Fruit fly (Drosophila melanogaster) whole organism, embryonic: Measurements from ENCODE around the gene Mrm2.

Experiments used
- ATbp ChIP-seq: fragments of 200-800 bp; sonication (Bioruptor generic); optimal IDR thresholded peaks from 2 replicates; lab custom pipeline; 2017; ENCODE audit warnings: missing biosample characterization, mild to moderate bottlenecking, missing genetic modification characterization, missing genetic modification reagents
- Blimp-1 ChIP-seq: fragments of 200-800 bp; sonication (Bioruptor generic); optimal IDR thresholded peaks from 3 replicates; lab custom pipeline; 2018; ENCODE audit warnings: missing biosample characterization, missing genetic modification characterization, mild to moderate bottlenecking, moderate library complexity, missing genetic modification reagents
- CG10209 ChIP-seq: fragments of 200-800 bp; sonication (Bioruptor generic); optimal IDR thresholded peaks from 3 replicates; lab custom pipeline; 2017; ENCODE audit warnings: missing biosample characterization, mild to moderate bottlenecking, missing genetic modification characterization, missing genetic modification reagents
- CG10366 ChIP-seq: fragments of 200-800 bp; sonication (Bioruptor generic); IDR thresholded peaks from 2 replicates; pipeline ENCODE4 v1.3.6; 2022; ENCODE audit warnings: missing biosample characterization, missing genetic modification characterization
- CG10654 ChIP-seq: fragments of 200-800 bp; sonication (Bioruptor generic); optimal IDR thresholded peaks from 2 replicates; lab custom pipeline; 2016; ENCODE audit warnings: missing biosample characterization, missing genetic modification characterization
- CG11085 ChIP-seq: fragments of 200-800 bp; sonication (Bioruptor generic); IDR thresholded peaks from 2 replicates; pipeline ENCODE4 v1.3.6; 2022; ENCODE audit warnings: missing biosample characterization, missing genetic modification characterization
- CG11723 ChIP-seq: fragments of 200-800 bp; sonication (Bioruptor generic); optimal IDR thresholded peaks from 2 replicates; lab custom pipeline; 2017; ENCODE audit warnings: missing biosample characterization, mild to moderate bottlenecking, missing genetic modification characterization
- CG12769 ChIP-seq: fragments of 200-800 bp; sonication (Bioruptor generic); optimal IDR thresholded peaks from 2 replicates; lab custom pipeline; 2019; ENCODE audit warnings: missing biosample characterization, mild to moderate bottlenecking, missing genetic modification characterization, moderate library complexity
- CG12942 ChIP-seq: fragments of 200-800 bp; sonication (Bioruptor generic); optimal IDR thresholded peaks from 3 replicates; lab custom pipeline; 2016; ENCODE audit warnings: missing biosample characterization, missing genetic modification characterization
- CG15479 ChIP-seq: fragments of 200-800 bp; sonication (Bioruptor generic); optimal IDR thresholded peaks from 3 replicates; lab custom pipeline; 2019; ENCODE audit warnings: missing biosample characterization, mild to moderate bottlenecking, missing genetic modification characterization, moderate library complexity
- CG15601 ChIP-seq: fragments of 200-800 bp; sonication (Bioruptor generic); optimal IDR thresholded peaks from 3 replicates; lab custom pipeline; 2019; ENCODE audit warnings: missing biosample characterization, mild to moderate bottlenecking, missing genetic modification characterization, moderate library complexity
- CG1603 ChIP-seq: fragments of 200-800 bp; sonication (Bioruptor generic); optimal IDR thresholded peaks from 2 replicates; lab custom pipeline; 2019; ENCODE audit warnings: missing biosample characterization, mild to moderate bottlenecking, missing genetic modification characterization, moderate library complexity
- CG1647 ChIP-seq: fragments of 200-800 bp; sonication (Bioruptor generic); optimal IDR thresholded peaks from 3 replicates; lab custom pipeline; 2016; ENCODE audit warnings: missing biosample characterization, missing genetic modification characterization
- CG17328 ChIP-seq: fragments of 200-800 bp; sonication (Bioruptor generic); IDR thresholded peaks from 2 replicates; pipeline ENCODE4 v1.3.6; 2022; ENCODE audit warnings: missing biosample characterization, missing genetic modification characterization
- CG1832 ChIP-seq: fragments of 200-800 bp; sonication (Bioruptor generic); optimal IDR thresholded peaks from 2 replicates; lab custom pipeline; 2017; ENCODE audit warnings: missing biosample characterization, mild to moderate bottlenecking, missing genetic modification characterization, inconsistent platforms
- CG30431 ChIP-seq: fragments of 200-800 bp; sonication (Bioruptor generic); optimal IDR thresholded peaks from 2 replicates; lab custom pipeline; 2017; ENCODE audit warnings: missing biosample characterization, missing genetic modification characterization
- CG3065 ChIP-seq: fragments of 200-800 bp; sonication (Bioruptor generic); optimal IDR thresholded peaks from 2 replicates; lab custom pipeline; 2016; ENCODE audit warnings: missing biosample characterization, missing genetic modification characterization
- CG34376 ChIP-seq: fragments of 200-800 bp; sonication (Bioruptor generic); optimal IDR thresholded peaks from 2 replicates; lab custom pipeline; 2018; ENCODE audit warnings: missing biosample characterization, mild to moderate bottlenecking, missing genetic modification characterization
- CG4730 ChIP-seq: fragments of 200-800 bp; sonication (Bioruptor generic); IDR thresholded peaks from 2 replicates; pipeline ENCODE4 v1.3.6; 2022; ENCODE audit warnings: missing biosample characterization, missing genetic modification characterization
- CG6254 ChIP-seq: fragments of 200-800 bp; sonication (Bioruptor generic); optimal IDR thresholded peaks from 3 replicates; lab custom pipeline; 2017; ENCODE audit warnings: mild to moderate bottlenecking, missing biosample characterization, missing genetic modification reagents, missing genetic modification characterization
- CG6689 ChIP-seq: fragments of 200-800 bp; sonication (Bioruptor generic); IDR thresholded peaks from 2 replicates; pipeline ENCODE4 v1.3.6; 2022; ENCODE audit warnings: missing biosample characterization, missing genetic modification characterization
- CG7786 ChIP-seq: fragments of 200-800 bp; sonication (Bioruptor generic); optimal IDR thresholded peaks from 2 replicates; lab custom pipeline; 2016; ENCODE audit warnings: missing biosample characterization, missing genetic modification characterization
- CG8281 ChIP-seq: fragments of 200-800 bp; sonication (Bioruptor generic); optimal IDR thresholded peaks from 2 replicates; lab custom pipeline; 2018; ENCODE audit warnings: missing biosample characterization, mild to moderate bottlenecking, missing genetic modification characterization, moderate library complexity
- CG9817 ChIP-seq: fragments of 200-800 bp; sonication (Bioruptor generic); optimal IDR thresholded peaks from 2 replicates; lab custom pipeline; 2018; ENCODE audit warnings: missing biosample characterization, mild to moderate bottlenecking, missing genetic modification characterization, moderate library complexity
- CoRest ChIP-seq: fragments of 200-800 bp; sonication (Bioruptor generic); optimal IDR thresholded peaks from 3 replicates; lab custom pipeline; 2018; ENCODE audit warnings: missing biosample characterization, mild to moderate bottlenecking, missing genetic modification characterization, moderate library complexity
- Eip74EF ChIP-seq, 2 experiments: fragments of 200-800 bp in 1 of 2; fragments of >200 bp in 1 of 2; sonication (Bioruptor generic) in 1 of 2; optimal IDR thresholded peaks; 2 replicates each; lab custom pipeline; 2017 to 2019; ENCODE audit warnings: missing biosample characterization in 2 of 2, missing genetic modification characterization in 2 of 2, mild to moderate bottlenecking in 1 of 2, moderate library complexity in 1 of 2
- Fer1 ChIP-seq: fragments of 200-800 bp; sonication (Bioruptor generic); optimal IDR thresholded peaks from 2 replicates; lab custom pipeline; 2017; ENCODE audit warnings: missing biosample characterization, mild to moderate bottlenecking, missing genetic modification characterization
- Hr3 ChIP-seq: fragments of 200-800 bp; sonication (Bioruptor generic); optimal IDR thresholded peaks from 3 replicates; lab custom pipeline; 2016; ENCODE audit warnings: missing biosample characterization, missing genetic modification characterization
- Hr51 ChIP-seq, 2 experiments: fragments of 200-800 bp; sonication (Bioruptor generic); optimal IDR thresholded peaks; 2 replicates in 1 of 2; 3 replicates in 1 of 2; lab custom pipeline; 2016 to 2018; ENCODE audit warnings: missing biosample characterization in 2 of 2, missing genetic modification characterization in 2 of 2, mild to moderate bottlenecking in 1 of 2, moderate library complexity in 1 of 2
- Ptx1 ChIP-seq: fragments of 200-800 bp; sonication (Bioruptor generic); IDR thresholded peaks from 2 replicates; pipeline ENCODE4 v1.3.6; 2022; ENCODE audit warnings: missing biosample characterization, missing genetic modification characterization
- Sin3A ChIP-seq: fragments of >200 bp; optimal IDR thresholded peaks from 2 replicates; lab custom pipeline; 2018
- YL-1 ChIP-seq: fragments of 200-800 bp; sonication (Bioruptor generic); optimal IDR thresholded peaks from 3 replicates; lab custom pipeline; 2017; ENCODE audit warnings: missing biosample characterization, mild to moderate bottlenecking, missing genetic modification characterization
- ase ChIP-seq: fragments of 200-800 bp; sonication (Bioruptor generic); IDR thresholded peaks from 3 replicates; pipeline ENCODE4 v1.3.6; 2022; ENCODE audit warnings: missing biosample characterization, missing genetic modification characterization
- chn ChIP-seq: fragments of 200-800 bp; sonication (Bioruptor generic); optimal IDR thresholded peaks from 2 replicates; lab custom pipeline; 2016; ENCODE audit warnings: missing biosample characterization, missing genetic modification characterization
- dpn ChIP-seq, 2 experiments: fragments of 200-800 bp; sonication (Bioruptor generic); optimal IDR thresholded peaks; 3 replicates each; lab custom pipeline; 2016; ENCODE audit warnings: missing biosample characterization in 2 of 2, missing genetic modification characterization in 2 of 2
- en ChIP-seq: fragments of 200-800 bp; sonication (Bioruptor generic); optimal IDR thresholded peaks from 2 replicates; lab custom pipeline; 2016; ENCODE audit warnings: missing biosample characterization, missing genetic modification characterization
- her ChIP-seq: fragments of 200-800 bp; sonication (Bioruptor generic); optimal IDR thresholded peaks from 2 replicates; lab custom pipeline; 2016; ENCODE audit warnings: missing biosample characterization, missing genetic modification characterization
- hkb ChIP-seq, 2 experiments: fragments of 200-800 bp in 1 of 2; fragments of >200 bp in 1 of 2; sonication (Bioruptor generic) in 1 of 2; IDR thresholded peaks in 1 of 2; optimal IDR thresholded peaks in 1 of 2; 2 replicates each; pipeline versions ENCODE4 v1.3.6 to Lab custom; 2017 to 2022; ENCODE audit warnings: missing biosample characterization in 1 of 2, missing genetic modification characterization in 1 of 2
- lola ChIP-seq, 3 experiments: fragments of >200 bp in 2 of 3; fragments of 200-800 bp in 1 of 3; sonication (Bioruptor generic) in 1 of 3; optimal IDR thresholded peaks; 2 replicates each; lab custom pipeline; 2017 to 2019; ENCODE audit warnings: missing biosample characterization in 3 of 3, missing genetic modification characterization in 3 of 3, mild to moderate bottlenecking in 1 of 3, moderate library complexity in 1 of 3
- org-1 ChIP-seq: fragments of 200-800 bp; sonication (Bioruptor generic); optimal IDR thresholded peaks from 2 replicates; lab custom pipeline; 2017; ENCODE audit warnings: missing biosample characterization, missing genetic modification characterization
- otp ChIP-seq: fragments of 200-800 bp; sonication (Bioruptor generic); IDR thresholded peaks from 3 replicates; pipeline ENCODE4, ENCODE4 v1.3.6; 2022; ENCODE audit warnings: missing biosample characterization, missing genetic modification characterization
- repo ChIP-seq: fragments of 200-800 bp; sonication (Bioruptor generic); optimal IDR thresholded peaks from 2 replicates; lab custom pipeline; 2016; ENCODE audit warnings: missing biosample characterization, missing genetic modification characterization
- sug ChIP-seq: fragments of 200-800 bp; optimal IDR thresholded peaks from 2 replicates; lab custom pipeline; 2019; ENCODE audit warnings: missing biosample characterization, mild to moderate bottlenecking, missing genetic modification characterization, moderate library complexity
- tap ChIP-seq: fragments of 200-800 bp; optimal IDR thresholded peaks from 3 replicates; lab custom pipeline; 2019; ENCODE audit warnings: missing biosample characterization, mild to moderate bottlenecking, missing genetic modification characterization, moderate library complexity
- tin ChIP-seq: fragments of 200-800 bp; sonication (Bioruptor generic); optimal IDR thresholded peaks from 3 replicates; lab custom pipeline; 2016; ENCODE audit warnings: missing biosample characterization, missing genetic modification characterization
- tll ChIP-seq, 2 experiments: fragments of 200-800 bp in 1 of 2; fragments of >200 bp in 1 of 2; sonication (Bioruptor generic) in 1 of 2; optimal IDR thresholded peaks; 2 replicates each; lab custom pipeline; 2017 to 2019; ENCODE audit warnings: missing biosample characterization in 2 of 2, missing genetic modification characterization in 2 of 2, mild to moderate bottlenecking in 1 of 2, moderate library complexity in 1 of 2
- trh ChIP-seq: fragments of 200-800 bp; sonication (Bioruptor generic); optimal IDR thresholded peaks from 2 replicates; lab custom pipeline; 2016; ENCODE audit warnings: missing biosample characterization, missing genetic modification characterization
- yki ChIP-seq: fragments of >200 bp; optimal IDR thresholded peaks from 3 replicates; lab custom pipeline; 2018

Mrm2 gene

dm6 chr3R:19846870-19847590 lies 14.4 kb upstream of the Mrm2 start, which contains the start of gene MICU3 (continued):
- TF ChIP-seq yki (lab: Kevin White, UChicago) (no peak), CG9817 (tag; lab: Kevin White, UChicago) (peak; percentile 53), trh (peak; percentile 8), Blimp-1 (GFP tag; lab: Kevin White, UChicago) (peak; percentile 52), CG6254 (GFP tag; lab: Kevin White, UChicago) (no peak), CG30431 (GFP tag; lab: Kevin White, UChicago) (peak; percentile 45), otp (GFP tag; lab: Robert Waterston, UW) (0 out of 3 replicates have a peak, but pooled peaks have one; percentile 49), CG10654 (peak; percentile 52), Ptx1 (GFP tag; lab: Robert Waterston, UW) (peak; percentile 66), her (GFP tag; lab: Kevin White, UChicago) (peak; percentile 9), tap (no peak), CG11085 (GFP tag; lab: Robert Waterston, UW) (peak; percentile 54), Hr51 (GFP tag; optimal IDR thresholded peaks at IDR 0.05; lab: Kevin White, UChicago) (peak in 1 of 2 experiments; percentile 77), CG12942 (GFP tag; lab: Kevin White, UChicago) (peak; percentile 51), en (GFP tag; lab: Kevin White, UChicago) (no peak), CG3065 (GFP tag; lab: Kevin White, UChicago) (peak; percentile 6), ATbp (GFP tag; lab: Kevin White, UChicago) (no peak), CG1647 (GFP tag; lab: Kevin White, UChicago) (peak; percentile 33), Eip74EF (GFP tag; optimal IDR thresholded peaks at IDR 0.05; lab: Kevin White, UChicago) (no peak), YL-1 (GFP tag; lab: Kevin White, UChicago) (no peak), Hr3 (GFP tag; lab: Kevin White, UChicago) (peak; percentile 75), CG15479 (GFP tag; lab: Kevin White, UChicago) (no peak), tll (GFP tag; optimal IDR thresholded peaks at IDR 0.05; lab: Kevin White, UChicago) (peak in 1 of 2 experiments; percentile 45), CG6689 (peak; percentile 66), CG10209 (GFP tag; lab: Kevin White, UChicago) (peak; percentile 72), chn (GFP tag; lab: Kevin White, UChicago) (no peak), sug (tag; lab: Kevin White, UChicago) (peak; percentile 1), dpn (GFP tag; optimal IDR thresholded peaks at IDR 0.05; lab: Kevin White, UChicago) (peak; percentile 74 to 77), Sin3A (lab: Kevin White, UChicago) (peak; percentile 52), CG8281 (tag; lab: Kevin White, UChicago) (peak; percentile 16), lola (GFP tag; optimal IDR thresholded peaks at IDR 0.05; lab: Kevin White, UChicago) (peak in 1 of 3 experiments; percentile 59), hkb (optimal IDR thresholded peaks at IDR 0.05; lab: Kevin White, UChicago) (no peak), hkb (GFP tag; IDR thresholded peaks at IDR 0.05; lab: Robert Waterston, UW) (no peak), CG17328 (GFP tag; lab: Robert Waterston, UW) (peak; percentile 58), CG15601 (tag; lab: Kevin White, UChicago) (peak; percentile 61), CG12769 (tag; lab: Kevin White, UChicago) (peak; percentile 20), CG4730 (GFP tag; lab: Robert Waterston, UW) (peak; percentile 29; the same call in 1 of the 2 replicates), tin (GFP tag; lab: Kevin White, UChicago) (peak; percentile 68), CoRest (tag; lab: Kevin White, UChicago) (peak; percentile 81), CG10366 (GFP tag; lab: Robert Waterston, UW) (peak; percentile 52), CG1832 (GFP tag; lab: Kevin White, UChicago) (no peak), org-1 (no peak), repo (GFP tag; lab: Kevin White, UChicago) (peak; percentile 9), CG11723 (GFP tag; lab: Kevin White, UChicago) (no peak), CG34376 (GFP tag; lab: Kevin White, UChicago) (no peak), CG1603 (tag; lab: Kevin White, UChicago) (peak; percentile 25), ase (GFP tag; lab: Robert Waterston, UW) (0 out of 3 replicates have a peak, but pooled peaks have one; percentile 38), Fer1 (peak; percentile 58), CG7786 (GFP tag; lab: Kevin White, UChicago) (peak; percentile 58)
